Worm (Caenorhabditis elegans) whole organism, L1 larva: ENCODE results near the gene W03F9.1.

Experiments
- elt-2 ChIP-seq: sonication (generic microtip); optimal IDR thresholded peaks from 2 replicates; lab custom pipeline; 2016; ENCODE audit warnings: missing genetic modification characterization, mild to moderate bottlenecking, inconsistent platforms, missing compliant biosample characterization, missing genetic modification reagents
- elt-3 ChIP-seq, 6 experiments: fragments of 150-350 bp in 1 of 6; sonication (generic microtip); optimal IDR thresholded peaks; 2 replicates each; lab custom pipeline; 2017 to 2018; ENCODE audit warnings: missing biosample characterization in 6 of 6, missing genetic modification characterization in 6 of 6, inconsistent platforms in 1 of 6
- irx-1 ChIP-seq: sonication (generic microtip); optimal IDR thresholded peaks from 2 replicates; lab custom pipeline; 2016; ENCODE audit warnings: missing genetic modification characterization, missing compliant biosample characterization
- lin-39 ChIP-seq: fragments of 150-350 bp; optimal IDR thresholded peaks from 2 replicates; lab custom pipeline; 2014; ENCODE audit warnings: missing biosample characterization, missing genetic modification reagents, missing genetic modification characterization
- nhr-85 ChIP-seq: sonication (generic microtip); peaks from one replicate; lab custom pipeline; 2016; ENCODE audit warnings: missing genetic modification characterization, inconsistent platforms, missing compliant biosample characterization
- unc-62 ChIP-seq: fragments of 150-350 bp; optimal IDR thresholded peaks from 2 replicates; lab custom pipeline; 2014; ENCODE audit warnings: missing biosample characterization, missing genetic modification reagents, missing genetic modification characterization
- ztf-11 ChIP-seq, 2 experiments: sonication (generic microtip); optimal IDR thresholded peaks; 2 replicates each; lab custom pipeline; 2016 to 2017; ENCODE audit warnings: missing genetic modification characterization in 2 of 2, missing biosample characterization in 1 of 2, missing compliant biosample characterization in 1 of 2

- TF ChIP-seq elt-3 (tag; optimal IDR thresholded peaks at IDR 0.05; lab: Kevin White, UChicago) (no peak), irx-1 (tag; lab: Kevin White, UChicago) (peak; percentile 83), lin-39 (tag; lab: Kevin White, UChicago) (peak; percentile 77), unc-62 (GFP tag; lab: Kevin White, UChicago) (no peak), nhr-85 (tag; lab: Kevin White, UChicago) (peak; percentile 33), elt-2 (tag; lab: Kevin White, UChicago) (peak; percentile 26), ztf-11 (tag; optimal IDR thresholded peaks at IDR 0.05; lab: Kevin White, UChicago) (no peak)
Observed at ce11 chrV:126610-127009, at the start of gene W03F9.1.
